Worm (Caenorhabditis elegans) whole organism, young adult: ENCODE results near the gene vps-53.

Experiments used
- B0035.1 ChIP-seq: sonication (generic microtip); optimal IDR thresholded peaks from 2 replicates; lab custom pipeline; 2016; ENCODE audit warnings: missing genetic modification characterization, mild to moderate bottlenecking, missing compliant biosample characterization, missing genotype, missing genetic modification reagents
- C06A6.2 ChIP-seq: fragments of 200-800 bp; sonication (Bioruptor generic); conservative IDR thresholded peaks from 2 replicates; pipeline ENCODE4 v1.3.6; 2022; ENCODE audit warnings: missing genetic modification characterization, missing compliant biosample characterization
- F10E7.11 ChIP-seq: sonication (generic microtip); optimal IDR thresholded peaks from 2 replicates; lab custom pipeline; 2017; ENCODE audit warnings: mild to moderate bottlenecking, missing genetic modification characterization, moderate library complexity, missing compliant biosample characterization
- F23B12.7 ChIP-seq: sonication (generic microtip); optimal IDR thresholded peaks from 2 replicates; lab custom pipeline; 2017; ENCODE audit warnings: missing genetic modification characterization, mild to moderate bottlenecking, missing compliant biosample characterization, antibody characterized with exemption, moderate library complexity; ENCODE audit not compliant: insufficient read depth
- F57A8.1 ChIP-seq: fragments of 200-800 bp; sonication (Bioruptor generic); optimal IDR thresholded peaks from 2 replicates; lab custom pipeline; 2018; ENCODE audit warnings: mild to moderate bottlenecking, missing genetic modification characterization, moderate library complexity, missing compliant biosample characterization
- F57C9.4 ChIP-seq: sonication (generic microtip); optimal IDR thresholded peaks from 2 replicates; lab custom pipeline; 2017; ENCODE audit warnings: mild to moderate bottlenecking, missing genetic modification characterization, missing compliant biosample characterization
- K11D2.4 ChIP-seq: fragments of 200-800 bp; sonication (Bioruptor generic); IDR thresholded peaks from 2 replicates; pipeline ENCODE4 v1.3.6; 2022; ENCODE audit warnings: missing genetic modification reagents, missing genetic modification characterization, missing compliant biosample characterization
- K12H6.12 ChIP-seq: fragments of 200-800 bp; sonication (Bioruptor generic); optimal IDR thresholded peaks from 2 replicates; lab custom pipeline; 2018; ENCODE audit warnings: mild to moderate bottlenecking, missing genetic modification characterization, missing compliant biosample characterization
- Y56A3A.18 ChIP-seq: fragments of 200-800 bp; sonication (Bioruptor generic); IDR thresholded peaks from 2 replicates; pipeline ENCODE4 v1.3.6; 2022; ENCODE audit warnings: missing genetic modification reagents, missing genetic modification characterization, missing compliant biosample characterization
- akir-1 ChIP-seq: fragments of 200-800 bp; sonication (Bioruptor generic); optimal IDR thresholded peaks from 2 replicates; lab custom pipeline; 2018; ENCODE audit warnings: mild to moderate bottlenecking, missing genetic modification characterization, moderate library complexity, missing compliant biosample characterization
- ama-1 ChIP-seq, 3 experiments: fragments of 150-350 bp in 1 of 3; sonication (generic microtip) in 2 of 3; optimal IDR thresholded peaks; 2 replicates each; lab custom pipeline; 2014 to 2018; ENCODE audit warnings: missing biosample characterization in 2 of 3, missing genetic modification characterization in 2 of 3, missing genetic modification reagents in 2 of 3
- aptf-3 ChIP-seq: fragments of 200-800 bp; sonication (Bioruptor generic); IDR thresholded peaks from 2 replicates; pipeline ENCODE4 v1.3.6; 2022; ENCODE audit warnings: missing genetic modification characterization, missing compliant biosample characterization
- ccch-3 ChIP-seq: fragments of 200-800 bp; sonication (Bioruptor generic); optimal IDR thresholded peaks from 2 replicates; lab custom pipeline; 2018; ENCODE audit warnings: mild to moderate bottlenecking, missing genetic modification characterization, missing compliant biosample characterization
- cebp-1 ChIP-seq, 2 experiments: fragments of 200-800 bp in 1 of 2; sonication (Bioruptor generic) in 1 of 2; sonication (generic microtip) in 1 of 2; IDR thresholded peaks in 1 of 2; optimal IDR thresholded peaks in 1 of 2; 2 replicates each; pipeline versions ENCODE4 v1.3.6 to Lab custom; 2017 to 2022; ENCODE audit warnings: missing compliant biosample characterization in 2 of 2, missing genetic modification characterization in 2 of 2, mild to moderate bottlenecking in 1 of 2, missing genetic modification reagents in 1 of 2, moderate library complexity in 1 of 2
- ceh-79 ChIP-seq: sonication (generic microtip); optimal IDR thresholded peaks from 2 replicates; lab custom pipeline; 2017; ENCODE audit warnings: mild to moderate bottlenecking, missing genetic modification characterization, missing compliant biosample characterization
- egl-44 ChIP-seq: fragments of 200-800 bp; sonication (Bioruptor generic); IDR thresholded peaks from 2 replicates; pipeline ENCODE4 v1.3.6; 2022; ENCODE audit warnings: missing genetic modification reagents, missing genetic modification characterization, missing compliant biosample characterization
- ekl-4 ChIP-seq: fragments of 200-800 bp; sonication (Bioruptor generic); IDR thresholded peaks from 2 replicates; pipeline ENCODE4 v1.3.6; 2022; ENCODE audit warnings: missing genetic modification reagents, missing genetic modification characterization, missing compliant biosample characterization
- gei-17 ChIP-seq: fragments of 200-800 bp; sonication (Bioruptor generic); optimal IDR thresholded peaks from 2 replicates; lab custom pipeline; 2018; ENCODE audit warnings: mild to moderate bottlenecking, missing genetic modification characterization, missing compliant biosample characterization
- hmg-1.2 ChIP-seq: fragments of 200-800 bp; sonication (Bioruptor generic); IDR thresholded peaks from 2 replicates; pipeline ENCODE4 v1.3.6; 2022; ENCODE audit warnings: missing genetic modification reagents, missing genetic modification characterization, missing compliant biosample characterization
- hsf-1 ChIP-seq: fragments of 200-800 bp; sonication (Bioruptor generic); IDR thresholded peaks from 2 replicates; pipeline ENCODE4 v1.3.6; 2022; ENCODE audit warnings: missing genetic modification reagents, missing genetic modification characterization, missing compliant biosample characterization
- let-607 ChIP-seq, 2 experiments: fragments of 200-800 bp in 1 of 2; sonication (Bioruptor generic) in 1 of 2; sonication (generic microtip) in 1 of 2; optimal IDR thresholded peaks; 2 replicates each; lab custom pipeline; 2016 to 2018; ENCODE audit warnings: mild to moderate bottlenecking in 2 of 2, missing compliant biosample characterization in 2 of 2, missing genetic modification characterization in 2 of 2, moderate library complexity in 2 of 2, missing genotype in 1 of 2
- lin-26 ChIP-seq: fragments of 200-800 bp; sonication (Bioruptor generic); IDR thresholded peaks from 2 replicates; pipeline ENCODE4 v1.3.6; 2022; ENCODE audit warnings: missing genetic modification reagents, missing genetic modification characterization, missing compliant biosample characterization
- lin-35 ChIP-seq, 3 experiments: fragments of 150-350 bp in 2 of 3; sonication (generic microtip) in 1 of 3; optimal IDR thresholded peaks; 2 replicates each; lab custom pipeline; 2014 to 2018; ENCODE audit warnings: missing biosample characterization in 3 of 3, missing genetic modification characterization in 3 of 3, missing genetic modification reagents in 3 of 3
- lsy-27 ChIP-seq: sonication (generic microtip); optimal IDR thresholded peaks from 2 replicates; lab custom pipeline; 2017; ENCODE audit warnings: missing genetic modification characterization, mild to moderate bottlenecking, missing compliant biosample characterization, antibody characterized with exemption, missing genotype, borderline replicate concordance; ENCODE audit not compliant: insufficient read depth
- nfya-2 ChIP-seq: fragments of 200-800 bp; sonication (Bioruptor generic); IDR thresholded peaks from 2 replicates; pipeline ENCODE4 v1.3.6; 2022; ENCODE audit warnings: missing genetic modification reagents, missing genetic modification characterization, missing compliant biosample characterization
- nfyb-1 ChIP-seq: fragments of 200-800 bp; sonication (Bioruptor generic); IDR thresholded peaks from 2 replicates; pipeline ENCODE4 v1.3.6; 2022; ENCODE audit warnings: missing genetic modification reagents, missing genetic modification characterization, missing compliant biosample characterization
- nhr-179 ChIP-seq: sonication (generic microtip); optimal IDR thresholded peaks from 2 replicates; lab custom pipeline; 2016; ENCODE audit warnings: mild to moderate bottlenecking, missing genetic modification characterization, missing compliant biosample characterization
- nhr-80 ChIP-seq: sonication (generic microtip); optimal IDR thresholded peaks from 2 replicates; lab custom pipeline; 2016; ENCODE audit warnings: missing genetic modification characterization, missing compliant biosample characterization
- pha-4 ChIP-seq: fragments of 150-350 bp; sonication (generic microtip); optimal IDR thresholded peaks from 2 replicates; lab custom pipeline; 2014; ENCODE audit warnings: missing biosample characterization, missing genetic modification reagents, missing genetic modification characterization
- snpc-1.1 ChIP-seq: sonication (generic microtip); optimal IDR thresholded peaks from 2 replicates; lab custom pipeline; 2017; ENCODE audit warnings: missing genetic modification characterization, mild to moderate bottlenecking, missing compliant biosample characterization, antibody characterized with exemption, moderate library complexity, missing genotype, missing genetic modification reagents; ENCODE audit not compliant: insufficient read depth
- snpc-3.4 ChIP-seq: sonication (generic microtip); optimal IDR thresholded peaks from 2 replicates; lab custom pipeline; 2017; ENCODE audit warnings: missing genetic modification characterization, mild to moderate bottlenecking, missing compliant biosample characterization, antibody characterized with exemption, moderate library complexity, missing genotype, missing genetic modification reagents
- xnd-1 ChIP-seq: sonication (generic microtip); optimal IDR thresholded peaks from 2 replicates; lab custom pipeline; 2016; ENCODE audit warnings: missing genotype, missing genetic modification reagents, missing genetic modification characterization, missing compliant biosample characterization
- ztf-26 ChIP-seq: sonication (generic microtip); optimal IDR thresholded peaks from 2 replicates; lab custom pipeline; 2017; ENCODE audit warnings: missing genetic modification characterization, missing compliant biosample characterization
- ztf-28 ChIP-seq: fragments of 200-800 bp; sonication (Bioruptor generic); IDR thresholded peaks from 2 replicates; pipeline ENCODE4 v1.3.6; 2022; ENCODE audit warnings: missing genetic modification reagents, missing genetic modification characterization, missing compliant biosample characterization

Gene vps-53

DNA sequence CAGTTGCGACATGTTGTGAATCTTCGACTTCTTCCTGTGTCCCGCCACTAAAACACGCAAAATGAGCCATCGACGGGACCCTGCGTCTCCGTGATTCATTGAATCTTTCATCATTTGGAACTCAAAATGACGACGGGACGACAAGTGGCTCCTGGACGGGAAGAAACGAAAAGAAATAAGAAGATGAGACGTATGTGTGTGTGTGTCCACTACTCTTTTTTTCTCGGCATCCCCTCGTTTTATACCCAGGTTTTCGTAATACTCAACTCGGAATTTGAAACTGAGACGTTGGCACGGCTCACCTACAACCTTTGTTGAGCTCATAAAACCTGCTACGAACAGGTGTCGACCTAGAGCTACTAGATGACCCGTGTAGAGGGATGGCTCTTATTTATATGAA lies 12.8 kb downstream of the vps-53 start:
- TF ChIP-seq aptf-3 (GFP tag; lab: Robert Waterston, UW) (no peak), ztf-26 (tag; lab: Kevin White, UChicago) (no peak), F57C9.4 (no peak), snpc-3.4 (tag; lab: Kevin White, UChicago) (no peak), nhr-80 (tag; lab: Kevin White, UChicago) (no peak), lsy-27 (no peak), C06A6.2 (no peak), K11D2.4 (GFP tag; lab: Robert Waterston, UW) (no peak), Y56A3A.18 (GFP tag; lab: Robert Waterston, UW) (no peak), egl-44 (no peak), nfyb-1 (GFP tag; lab: Robert Waterston, UW) (no peak), let-607 (tag; optimal IDR thresholded peaks at IDR 0.05; lab: Kevin White, UChicago) (no peak), F23B12.7 (tag; lab: Kevin White, UChicago) (no peak), lin-35 (GFP tag; optimal IDR thresholded peaks at IDR 0.05; lab: Kevin White, UChicago) (no peak), ztf-28 (GFP tag; lab: Robert Waterston, UW) (no peak), K12H6.12 (tag; lab: Kevin White, UChicago) (no peak)

DNA sequence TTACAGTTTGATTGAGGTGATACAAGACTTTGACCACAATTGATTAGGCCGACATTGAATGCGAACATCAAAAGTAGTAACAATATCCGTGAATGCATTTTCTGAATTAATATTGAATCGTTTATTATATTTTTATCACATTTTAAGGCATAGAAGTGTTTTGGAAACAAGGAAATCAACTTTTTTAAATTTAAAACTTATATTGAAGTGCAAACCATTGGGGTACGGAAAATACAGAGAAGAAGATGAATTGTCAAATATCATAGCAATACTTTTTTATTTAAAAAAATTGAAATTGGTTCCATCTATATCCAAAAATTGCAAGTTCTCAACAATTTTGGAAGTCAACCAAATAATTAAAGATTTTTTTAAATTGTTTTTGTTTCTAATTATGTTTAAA lies 14.1 kb downstream of the vps-53 start, which contains the start of gene T05G5.1:
Gene T05G5.1 (minus strand): TSS at position 101 of the 400 bp plus-strand sequence.
- no peak for TF ChIP-seq pha-4 (tag; lab: Kevin White, UChicago)
- TF ChIP-seq F10E7.11, result no peak
- TF ChIP-seq ama-1 (optimal IDR thresholded peaks at IDR 0.05; lab: Kevin White, UChicago), result no peak
- no peak for TF ChIP-seq ama-1 (GFP tag; optimal IDR thresholded peaks at IDR 0.05; lab: Kevin White, UChicago)
- no peak for TF ChIP-seq nhr-80 (tag; lab: Kevin White, UChicago)
- no peak for TF ChIP-seq hsf-1
- TF ChIP-seq ccch-3, result no peak
- TF ChIP-seq akir-1 (GFP tag; lab: Kevin White, UChicago), result no peak
- TF ChIP-seq F23B12.7 (tag; lab: Kevin White, UChicago), result no peak
- no peak for TF ChIP-seq ekl-4 (GFP tag; lab: Robert Waterston, UW)
- no peak for TF ChIP-seq cebp-1 (GFP tag; IDR thresholded peaks at IDR 0.05; lab: Robert Waterston, UW)
- TF ChIP-seq cebp-1 (tag; optimal IDR thresholded peaks at IDR 0.05; lab: Kevin White, UChicago), result no peak
- no peak for TF ChIP-seq xnd-1 (tag; lab: Kevin White, UChicago)
- no peak for TF ChIP-seq lin-26 (GFP tag; lab: Robert Waterston, UW)
- no peak for TF ChIP-seq nhr-179 (tag; lab: Kevin White, UChicago)
- no peak for TF ChIP-seq snpc-1.1 (tag; lab: Kevin White, UChicago)
- TF ChIP-seq nfya-2 (GFP tag; lab: Robert Waterston, UW), result no peak
- TF ChIP-seq B0035.1 (tag; lab: Kevin White, UChicago), result no peak
- TF ChIP-seq F57A8.1 (GFP tag; lab: Kevin White, UChicago), result no peak

DNA sequence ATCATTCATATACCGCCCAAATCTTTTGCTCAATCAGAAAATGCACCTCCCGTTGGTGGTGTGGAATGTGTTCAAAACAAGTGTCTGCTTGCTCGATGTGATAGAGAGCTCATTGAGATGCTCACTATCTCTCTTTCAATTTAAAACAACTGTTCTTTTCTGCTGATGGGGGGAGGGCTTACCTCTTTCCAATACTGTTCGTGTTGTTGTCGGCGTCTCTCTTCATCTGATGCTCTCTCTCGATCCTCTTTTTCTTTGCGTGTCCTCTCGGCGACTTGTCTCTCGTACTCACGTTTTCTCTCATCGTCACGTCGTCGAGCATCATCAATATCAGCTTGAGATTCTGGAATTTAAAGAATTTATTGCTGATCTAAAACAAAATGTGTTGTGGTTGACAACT lies 15.3 kb downstream of the vps-53 start:
- TF ChIP-seq ceh-79 (tag; lab: Kevin White, UChicago), result no peak
- no peak for TF ChIP-seq gei-17 (GFP tag; lab: Kevin White, UChicago)
- TF ChIP-seq hmg-1.2 (GFP tag; lab: Robert Waterston, UW), result peak; percentile 57; the same call in 1 of the 2 replicates
- TF ChIP-seq, all 124 proteins: peak for 1
